Worm (Caenorhabditis elegans) whole organism, L2 larva: ENCODE data around the gene alh-5.

Experiments
- C34F6.9 ChIP-seq: fragments of 150-350 bp; optimal IDR thresholded peaks from 2 replicates; lab custom pipeline; 2014; ENCODE audit warnings: missing biosample characterization, missing genetic modification characterization
- F13H6.1 ChIP-seq: sonication (generic microtip); optimal IDR thresholded peaks from 2 replicates; lab custom pipeline; 2016; ENCODE audit warnings: missing genetic modification characterization, missing compliant biosample characterization
- R02D3.7 ChIP-seq: fragments of 150-350 bp; optimal IDR thresholded peaks from 2 replicates; lab custom pipeline; 2014; ENCODE audit warnings: missing biosample characterization, missing genetic modification characterization
- alr-1 ChIP-seq: fragments of 150-350 bp; optimal IDR thresholded peaks from 2 replicates; lab custom pipeline; 2014; ENCODE audit warnings: missing biosample characterization, missing genetic modification characterization
- aly-2 ChIP-seq: fragments of 150-350 bp; optimal IDR thresholded peaks from 2 replicates; lab custom pipeline; 2014; ENCODE audit warnings: missing biosample characterization, missing genetic modification characterization
- ama-1 ChIP-seq: fragments of 150-350 bp; optimal IDR thresholded peaks from 2 replicates; lab custom pipeline; 2018; ENCODE audit warnings: inconsistent platforms
- blmp-1 ChIP-seq: sonication (generic microtip); optimal IDR thresholded peaks from 2 replicates; lab custom pipeline; 2017; ENCODE audit warnings: missing genetic modification characterization, mild to moderate bottlenecking, missing compliant biosample characterization, antibody characterized with exemption, moderate library complexity; ENCODE audit not compliant: insufficient read depth
- ceh-16 ChIP-seq: fragments of 150-350 bp; optimal IDR thresholded peaks from 2 replicates; lab custom pipeline; 2014; ENCODE audit warnings: missing biosample characterization, missing genetic modification characterization
- ceh-82 ChIP-seq: fragments of 150-350 bp; optimal IDR thresholded peaks from 2 replicates; lab custom pipeline; 2014; ENCODE audit warnings: missing biosample characterization, missing genetic modification characterization
- crh-2 ChIP-seq: sonication (generic microtip); optimal IDR thresholded peaks from 2 replicates; lab custom pipeline; 2017; ENCODE audit warnings: missing biosample characterization, missing genetic modification characterization
- dmd-4 ChIP-seq: sonication (generic microtip); optimal IDR thresholded peaks from 2 replicates; lab custom pipeline; 2017; ENCODE audit warnings: missing biosample characterization, missing genetic modification characterization
- egl-27 ChIP-seq: sonication (generic microtip); optimal IDR thresholded peaks from 3 replicates; lab custom pipeline; 2017; ENCODE audit warnings: missing biosample characterization, missing genetic modification reagents, missing genetic modification characterization
- elt-1 ChIP-seq: fragments of 150-350 bp; optimal IDR thresholded peaks from 2 replicates; lab custom pipeline; 2014; ENCODE audit warnings: missing biosample characterization, missing genetic modification characterization
- fos-1 ChIP-seq: fragments of 150-350 bp; optimal IDR thresholded peaks from 2 replicates; lab custom pipeline; 2014; ENCODE audit warnings: missing biosample characterization, missing genetic modification characterization
- gmeb-1 ChIP-seq: fragments of 150-350 bp; optimal IDR thresholded peaks from 2 replicates; lab custom pipeline; 2014; ENCODE audit warnings: missing biosample characterization, missing genetic modification characterization
- lin-11 ChIP-seq: fragments of 150-350 bp; sonication (generic microtip); optimal IDR thresholded peaks from 2 replicates; lab custom pipeline; 2014; ENCODE audit warnings: missing biosample characterization, missing genetic modification characterization, inconsistent platforms, mixed read lengths
- lin-13 ChIP-seq: fragments of 150-350 bp; optimal IDR thresholded peaks from 2 replicates; lab custom pipeline; 2014; ENCODE audit warnings: missing biosample characterization, missing genetic modification reagents, missing genetic modification characterization
- lsy-2 ChIP-seq, 2 experiments: fragments of 150-350 bp in 1 of 2; sonication (generic microtip) in 1 of 2; optimal IDR thresholded peaks; 2 replicates each; lab custom pipeline; 2014 to 2017; ENCODE audit warnings: missing biosample characterization in 2 of 2, missing genetic modification characterization in 2 of 2
- mab-5 ChIP-seq: fragments of 150-350 bp; optimal IDR thresholded peaks from 2 replicates; lab custom pipeline; 2014; ENCODE audit warnings: missing biosample characterization, missing genetic modification characterization
- mdl-1 ChIP-seq, 2 experiments: fragments of 150-350 bp in 1 of 2; sonication (generic microtip) in 1 of 2; optimal IDR thresholded peaks; 2 replicates each; lab custom pipeline; 2017; ENCODE audit warnings: missing biosample characterization in 2 of 2, missing genetic modification characterization in 2 of 2
- nhr-10 ChIP-seq: sonication (generic microtip); optimal IDR thresholded peaks from 2 replicates; lab custom pipeline; 2017; ENCODE audit warnings: missing biosample characterization, missing genetic modification characterization
- nhr-11 ChIP-seq: fragments of 150-350 bp; optimal IDR thresholded peaks from 2 replicates; lab custom pipeline; 2014; ENCODE audit warnings: missing biosample characterization, missing genetic modification characterization
- nhr-129 ChIP-seq: fragments of 150-350 bp; optimal IDR thresholded peaks from 2 replicates; lab custom pipeline; 2014; ENCODE audit warnings: missing biosample characterization, missing genetic modification characterization
- nhr-23 ChIP-seq: fragments of 150-350 bp; optimal IDR thresholded peaks from 2 replicates; lab custom pipeline; 2014; ENCODE audit warnings: missing biosample characterization, missing genetic modification reagents, missing genetic modification characterization
- nhr-237 ChIP-seq: fragments of 150-350 bp; optimal IDR thresholded peaks from 2 replicates; lab custom pipeline; 2014; ENCODE audit warnings: missing biosample characterization, missing genetic modification characterization
- nhr-6 ChIP-seq: fragments of 150-350 bp; optimal IDR thresholded peaks from 2 replicates; lab custom pipeline; 2014; ENCODE audit warnings: missing biosample characterization, missing genetic modification characterization
- nhr-77 ChIP-seq: fragments of 150-350 bp; optimal IDR thresholded peaks from 2 replicates; lab custom pipeline; 2014; ENCODE audit warnings: missing biosample characterization, missing genetic modification characterization
- sem-4 ChIP-seq: fragments of 150-350 bp; optimal IDR thresholded peaks from 2 replicates; lab custom pipeline; 2014; ENCODE audit warnings: missing biosample characterization, missing genetic modification reagents, missing genetic modification characterization
- sma-3 ChIP-seq: sonication (generic microtip); optimal IDR thresholded peaks from 2 replicates; lab custom pipeline; 2016; ENCODE audit warnings: missing genetic modification reagents, missing genetic modification characterization, missing compliant biosample characterization
- unc-55 ChIP-seq: fragments of 150-350 bp; sonication (generic microtip); optimal IDR thresholded peaks from 3 replicates; lab custom pipeline; 2014; ENCODE audit warnings: missing biosample characterization, missing genetic modification reagents, missing genetic modification characterization
- ztf-1 ChIP-seq: fragments of 200-800 bp; sonication (Bioruptor generic); conservative IDR thresholded peaks from 2 replicates; pipeline ENCODE4 v1.3.6; 2022; ENCODE audit warnings: missing genetic modification characterization, missing compliant biosample characterization
- ztf-11 ChIP-seq: sonication (generic microtip); optimal IDR thresholded peaks from 2 replicates; lab custom pipeline; 2017; ENCODE audit warnings: missing biosample characterization, missing genetic modification characterization
- ztf-4 ChIP-seq: fragments of 150-350 bp; optimal IDR thresholded peaks from 2 replicates; lab custom pipeline; 2014; ENCODE audit warnings: missing biosample characterization, missing genetic modification characterization

alh-5 gene

DNA sequence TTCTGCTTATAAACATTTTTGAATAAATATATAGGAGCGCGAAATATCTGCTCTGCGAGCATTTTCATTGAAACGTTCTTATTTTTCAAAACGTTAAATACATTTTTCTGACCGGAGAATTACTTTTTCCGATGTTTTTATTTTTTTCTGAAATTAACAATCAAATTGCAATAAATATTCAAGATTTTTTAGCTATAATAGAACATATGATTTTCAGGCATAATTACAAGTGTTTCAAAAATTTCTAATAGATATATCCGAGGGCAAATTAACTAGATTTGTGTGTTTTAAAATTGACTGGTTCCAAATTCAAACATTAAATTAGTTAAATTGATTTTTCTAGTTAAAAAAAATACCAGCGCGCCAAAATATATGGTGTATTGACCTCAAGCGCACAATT, 20.4 kb downstream of the alh-5 start, which contains the start of gene T08B1.4:
T08B1.4 (plus strand) TSS at position 301 of the 400 bp plus-strand sequence.
- no peak for TF ChIP-seq nhr-77 (tag; lab: Kevin White, UChicago)
- no peak for TF ChIP-seq nhr-237 (tag; lab: Kevin White, UChicago)
- no peak for TF ChIP-seq alr-1 (tag; lab: Kevin White, UChicago)
- no peak for TF ChIP-seq aly-2 (tag; lab: Kevin White, UChicago)
- no peak for TF ChIP-seq F13H6.1 (tag; lab: Kevin White, UChicago)
- TF ChIP-seq egl-27 (tag; lab: Kevin White, UChicago) = no peak
- TF ChIP-seq fos-1 = no peak
- no peak for TF ChIP-seq mdl-1 (tag; optimal IDR thresholded peaks at IDR 0.05; lab: Kevin White, UChicago)
- no peak for TF ChIP-seq nhr-129 (tag; lab: Kevin White, UChicago)
- TF ChIP-seq nhr-11 (tag; lab: Kevin White, UChicago) = no peak
- no peak for TF ChIP-seq nhr-23 (tag; lab: Kevin White, UChicago)
- TF ChIP-seq nhr-10 (tag; lab: Kevin White, UChicago) = no peak
- no peak for TF ChIP-seq lsy-2 (tag; optimal IDR thresholded peaks at IDR 0.05; lab: Kevin White, UChicago)
- TF ChIP-seq, all 48 proteins: peak for 0

ce11 chrV:1975049-1975448, 24.3 kb downstream of the alh-5 start, which contains the start of gene fbxa-201:
Gene fbxa-201, plus strand, starts transcription at chrV:1975349.
- TF ChIP-seq sma-3 (GFP tag; lab: Kevin White, UChicago) (no peak), nhr-77 (tag; lab: Kevin White, UChicago) (no peak), nhr-23 (tag; lab: Kevin White, UChicago) (no peak), ama-1 (lab: Kevin White, UChicago) (no peak), egl-27 (tag; lab: Kevin White, UChicago) (no peak), nhr-129 (tag; lab: Kevin White, UChicago) (no peak), gmeb-1 (tag; lab: Kevin White, UChicago) (no peak), lin-13 (GFP tag; lab: Kevin White, UChicago) (no peak), lsy-2 (tag; optimal IDR thresholded peaks at IDR 0.05; lab: Kevin White, UChicago) (no peak), ztf-11 (no peak), sem-4 (no peak), ceh-16 (tag; lab: Kevin White, UChicago) (no peak), dmd-4 (tag; lab: Kevin White, UChicago) (no peak), unc-55 (GFP tag; lab: Kevin White, UChicago) (no peak), alr-1 (tag; lab: Kevin White, UChicago) (no peak)

- TF ChIP-seq ceh-82 (tag; lab: Kevin White, UChicago) (no peak), mab-5 (tag; lab: Kevin White, UChicago) (no peak), mdl-1 (tag; optimal IDR thresholded peaks at IDR 0.05; lab: Kevin White, UChicago) (no peak), elt-1 (no peak), alr-1 (tag; lab: Kevin White, UChicago) (no peak), nhr-77 (tag; lab: Kevin White, UChicago) (no peak), lin-13 (GFP tag; lab: Kevin White, UChicago) (no peak), R02D3.7 (tag; lab: Kevin White, UChicago) (no peak), nhr-237 (tag; lab: Kevin White, UChicago) (no peak), nhr-10 (tag; lab: Kevin White, UChicago) (no peak)
These were observed 29.7 kb downstream of the alh-5 start for ce11 chrV:1969690-1970089.

ce11 chrV:1969228-1969627, 30.2 kb downstream of the alh-5 start, which contains the start of gene acs-3:
Gene acs-3, plus strand, starts transcription at chrV:1969528.
- no peak for TF ChIP-seq nhr-11 (tag; lab: Kevin White, UChicago)
- no peak for TF ChIP-seq crh-2
- no peak for TF ChIP-seq ztf-11
- TF ChIP-seq alr-1 (tag; lab: Kevin White, UChicago) = no peak
- no peak for TF ChIP-seq F13H6.1 (tag; lab: Kevin White, UChicago)
- TF ChIP-seq ztf-1 (GFP tag; lab: Robert Waterston, UW) = no peak
- TF ChIP-seq lsy-2 (tag; optimal IDR thresholded peaks at IDR 0.05; lab: Kevin White, UChicago) = no peak
- TF ChIP-seq ztf-4 (tag; lab: Kevin White, UChicago) = no peak

- TF ChIP-seq fos-1 = no peak
- TF ChIP-seq ztf-1 (GFP tag; lab: Robert Waterston, UW) = no peak
- TF ChIP-seq lin-11 = no peak
- no peak for TF ChIP-seq nhr-6 (tag; lab: Kevin White, UChicago)
- TF ChIP-seq C34F6.9 (tag; lab: Kevin White, UChicago) = no peak
- TF ChIP-seq nhr-11 (tag; lab: Kevin White, UChicago) = no peak
- TF ChIP-seq alr-1 (tag; lab: Kevin White, UChicago) = no peak
- no peak for TF ChIP-seq nhr-129 (tag; lab: Kevin White, UChicago)
- TF ChIP-seq aly-2 (tag; lab: Kevin White, UChicago) = no peak
- no peak for TF ChIP-seq blmp-1 (tag; lab: Kevin White, UChicago)
- no peak for TF ChIP-seq nhr-23 (tag; lab: Kevin White, UChicago)
- no peak for TF ChIP-seq unc-55 (GFP tag; lab: Kevin White, UChicago)
- TF ChIP-seq, all 48 proteins: peak for 0
These were observed 30.6 kb downstream of the alh-5 start for ce11 chrV:1968809-1969208.
